Fruit fly (Drosophila melanogaster): Measurements from ENCODE around the gene crn.

The crn gene

DNA sequence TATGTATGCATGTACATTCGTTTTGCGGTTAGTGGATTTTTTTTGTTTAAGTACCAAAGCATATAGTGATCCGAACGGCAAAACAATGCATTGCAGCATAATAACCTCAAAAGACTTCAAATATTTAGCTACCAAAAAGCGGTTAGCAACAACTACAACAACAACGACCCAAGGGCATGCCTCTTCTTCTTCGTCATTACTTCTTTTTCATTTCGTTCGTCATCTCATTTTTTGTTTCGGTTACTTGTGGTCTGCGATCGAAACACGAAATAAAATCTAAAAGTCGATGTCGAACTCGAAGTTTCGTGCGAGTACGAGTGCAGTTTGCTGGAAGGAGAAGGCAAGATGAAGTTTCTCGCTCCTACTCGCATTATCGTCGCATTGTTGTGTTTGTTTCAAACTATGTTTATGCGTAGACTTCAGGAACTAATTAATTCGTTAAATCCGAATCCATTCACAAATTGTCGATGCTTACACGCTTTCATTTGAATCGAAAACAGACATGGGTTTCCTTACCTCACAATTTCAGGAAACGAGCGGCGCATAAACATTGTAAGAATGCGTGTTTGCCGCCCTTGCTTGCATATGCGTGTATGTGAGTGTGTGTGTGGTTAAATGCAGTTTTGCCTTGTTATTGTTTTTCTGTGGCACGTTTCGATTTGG is 49.1 kb upstream of the crn start (continued):
- TF ChIP-seq CG6813 (GFP tag; optimal IDR thresholded peaks at IDR 0.05), result peak; percentile 79
- peak; percentile 82 for TF ChIP-seq CG11695 (GFP tag; IDR thresholded peaks at IDR 0.05)
- no peak for TF ChIP-seq prd (optimal IDR thresholded peaks at IDR 0.05)
- TF ChIP-seq prd (GFP tag; IDR thresholded peaks at IDR 0.05), result peak; percentile 89
- peak; percentile 60 for TF ChIP-seq p53 (GFP tag; optimal IDR thresholded peaks at IDR 0.05)
- peak; percentile 68 for TF ChIP-seq CG17186 (GFP tag; optimal IDR thresholded peaks at IDR 0.05)
- peak; percentile 87 for TF ChIP-seq Sox102F (GFP tag; optimal IDR thresholded peaks at IDR 0.05)
- TF ChIP-seq chif (GFP tag; optimal IDR thresholded peaks at IDR 0.05), result peak; percentile 74 to 81
- TF ChIP-seq CG17912 (GFP tag; optimal IDR thresholded peaks at IDR 0.05), result no peak
- peak; percentile 76 to 79 for TF ChIP-seq Pdp1 (GFP tag; optimal IDR thresholded peaks at IDR 0.05)
- TF ChIP-seq sob (GFP tag; IDR thresholded peaks at IDR 0.05), result peak; percentile 62; the same call in 1 of the 2 replicates
- TF ChIP-seq pfk (GFP tag; optimal IDR thresholded peaks at IDR 0.05), result no peak
- peak; percentile 70 for TF ChIP-seq Mad (GFP tag; optimal IDR thresholded peaks at IDR 0.05)
- TF ChIP-seq CG43689 (GFP tag; IDR thresholded peaks at IDR 0.05), result peak; percentile 72
- TF ChIP-seq mam (GFP tag; optimal IDR thresholded peaks at IDR 0.05), result peak; percentile 61
- no peak for TF ChIP-seq CG4282 (GFP tag; optimal IDR thresholded peaks at IDR 0.05)
- TF ChIP-seq ems (GFP tag; optimal IDR thresholded peaks at IDR 0.05), result peak; percentile 72
- TF ChIP-seq mld (GFP tag; IDR thresholded peaks at IDR 0.05; ENCODE audit: partially characterized antibody), result no peak
- TF ChIP-seq CG3726 (GFP tag; IDR thresholded peaks at IDR 0.05), result 0 out of 3 replicates have a peak, but pooled peaks have one; percentile 56
- no peak for TF ChIP-seq CG8478 (optimal IDR thresholded peaks at IDR 0.05)
- peak; percentile 73 for TF ChIP-seq CrebB (tag; optimal IDR thresholded peaks at IDR 0.05)
- TF ChIP-seq CG14710 (tag; optimal IDR thresholded peaks at IDR 0.05), result peak; percentile 83
- peak; percentile 29 for TF ChIP-seq vfl (GFP tag; optimal IDR thresholded peaks at IDR 0.05)
- TF ChIP-seq Rx (GFP tag; IDR thresholded peaks at IDR 0.05), result peak; percentile 82
- peak; percentile 71 for TF ChIP-seq Sox100B (GFP tag; optimal IDR thresholded peaks at IDR 0.05)
- no peak for TF ChIP-seq pho (GFP tag; optimal IDR thresholded peaks at IDR 0.05)
- TF ChIP-seq CG11504 (tag; optimal IDR thresholded peaks at IDR 0.05), result peak; percentile 78
- no peak for TF ChIP-seq CG2889 (GFP tag; IDR thresholded peaks at IDR 0.05)
- TF ChIP-seq CG12769 (tag; optimal IDR thresholded peaks at IDR 0.05), result peak; percentile 67
- no peak for TF ChIP-seq CG2120 (GFP tag; optimal IDR thresholded peaks at IDR 0.05)
- TF ChIP-seq Elba2 (GFP tag; optimal IDR thresholded peaks at IDR 0.05), result no peak
- TF ChIP-seq Oli (tag; optimal IDR thresholded peaks at IDR 0.05), result peak; percentile 75
- TF ChIP-seq Dref (GFP tag; IDR thresholded peaks at IDR 0.05), result no peak
- TF ChIP-seq CG4854 (GFP tag; optimal IDR thresholded peaks at IDR 0.05), result peak; percentile 38
- TF ChIP-seq lab (GFP tag; optimal IDR thresholded peaks at IDR 0.05), result peak; percentile 74
- TF ChIP-seq sd (tag; optimal IDR thresholded peaks at IDR 0.05), result peak; percentile 77
- TF ChIP-seq HHEX (GFP tag; optimal IDR thresholded peaks at IDR 0.05), result peak; percentile 64
- TF ChIP-seq zf30C (GFP tag; optimal IDR thresholded peaks at IDR 0.05), result no peak
- TF ChIP-seq NFAT (GFP tag; IDR thresholded peaks at IDR 0.05), result 0 out of 2 replicates have a peak, but pooled peaks have one; percentile 41
- TF ChIP-seq CG2202 (tag; optimal IDR thresholded peaks at IDR 0.05), result peak; percentile 87
- TF ChIP-seq CG11696 (GFP tag; IDR thresholded peaks at IDR 0.05), result peak; percentile 26; the same call in 1 of the 2 replicates
- peak; percentile 35 for TF ChIP-seq CG13296 (GFP tag; optimal IDR thresholded peaks at IDR 0.05)
- TF ChIP-seq CG14441 (GFP tag; IDR thresholded peaks at IDR 0.05), result peak; percentile 73
- TF ChIP-seq pros (GFP tag; optimal IDR thresholded peaks at IDR 0.05), result peak; percentile 78
- TF ChIP-seq tin (GFP tag; optimal IDR thresholded peaks at IDR 0.05), result peak; percentile 80
- peak; percentile 89 for TF ChIP-seq unpg (GFP tag; optimal IDR thresholded peaks at IDR 0.05)
- TF ChIP-seq Lpt (GFP tag; optimal IDR thresholded peaks at IDR 0.05), result no peak
- TF ChIP-seq CG31224 (GFP tag; IDR thresholded peaks at IDR 0.05), result no peak
- no peak for TF ChIP-seq inv (GFP tag; IDR thresholded peaks at IDR 0.05; ENCODE audit: partially characterized antibody)
- peak; percentile 53 for TF ChIP-seq disco-r (GFP tag; optimal IDR thresholded peaks at IDR 0.05)
